Worm (Caenorhabditis elegans): ENCODE results near the gene syx-5.

DNA sequence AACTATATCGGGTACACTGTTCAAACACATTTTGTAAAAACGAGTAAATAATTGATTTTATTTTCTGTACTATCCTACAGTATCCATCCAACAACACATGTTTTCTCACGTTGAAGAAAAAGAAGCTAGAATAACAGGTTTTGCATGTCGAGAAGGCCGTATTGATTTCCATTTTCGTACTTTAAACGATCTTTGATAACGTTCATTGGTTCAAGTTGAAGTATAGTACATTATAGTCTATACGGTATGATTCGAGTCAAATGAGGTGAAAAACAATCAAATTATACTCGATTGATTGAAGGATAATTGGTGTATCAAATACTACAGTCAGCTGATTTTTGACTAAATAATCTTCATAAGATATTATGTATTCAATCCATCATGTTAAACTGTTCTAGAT lies 35.8 kb downstream of the syx-5 start:
- TF ChIP-seq aly-1 (tag; optimal IDR thresholded peaks at IDR 0.05) = no peak
- TF ChIP-seq hmbx-1 (tag; optimal IDR thresholded peaks at IDR 0.05) = no peak
- TF ChIP-seq B0310.2 (tag; optimal IDR thresholded peaks at IDR 0.05) = no peak
- TF ChIP-seq flt-1 (GFP tag; IDR thresholded peaks at IDR 0.05) = no peak
- TF ChIP-seq sea-1 (GFP tag; conservative IDR thresholded peaks at IDR 0.05) = no peak

Measured in whole organism, early embryonic.